Worm (Caenorhabditis elegans) whole organism, L2 larva: Measurements from ENCODE around the gene ubxn-2.

Experiments
- C34F6.9 ChIP-seq: fragments of 150-350 bp; optimal IDR thresholded peaks from 2 replicates; lab custom pipeline; 2014; ENCODE audit warnings: missing biosample characterization, missing genetic modification characterization
- R02D3.7 ChIP-seq: fragments of 150-350 bp; optimal IDR thresholded peaks from 2 replicates; lab custom pipeline; 2014; ENCODE audit warnings: missing biosample characterization, missing genetic modification characterization
- Y55F3AM.14 ChIP-seq: fragments of 200-800 bp; sonication (Bioruptor generic); optimal IDR thresholded peaks from 2 replicates; lab custom pipeline; 2018; ENCODE audit warnings: mild to moderate bottlenecking, missing genetic modification characterization, missing compliant biosample characterization
- alr-1 ChIP-seq: fragments of 150-350 bp; optimal IDR thresholded peaks from 2 replicates; lab custom pipeline; 2014; ENCODE audit warnings: missing biosample characterization, missing genetic modification characterization
- aly-2 ChIP-seq: fragments of 150-350 bp; optimal IDR thresholded peaks from 2 replicates; lab custom pipeline; 2014; ENCODE audit warnings: missing biosample characterization, missing genetic modification characterization
- blmp-1 ChIP-seq: sonication (generic microtip); optimal IDR thresholded peaks from 2 replicates; lab custom pipeline; 2017; ENCODE audit warnings: missing genetic modification characterization, mild to moderate bottlenecking, missing compliant biosample characterization, antibody characterized with exemption, moderate library complexity; ENCODE audit not compliant: insufficient read depth
- dmd-4 ChIP-seq: sonication (generic microtip); optimal IDR thresholded peaks from 2 replicates; lab custom pipeline; 2017; ENCODE audit warnings: missing biosample characterization, missing genetic modification characterization
- egl-27 ChIP-seq: sonication (generic microtip); optimal IDR thresholded peaks from 3 replicates; lab custom pipeline; 2017; ENCODE audit warnings: missing biosample characterization, missing genetic modification reagents, missing genetic modification characterization
- elt-3 ChIP-seq: sonication (generic microtip); optimal IDR thresholded peaks from 2 replicates; lab custom pipeline; 2017; ENCODE audit warnings: missing biosample characterization, missing genetic modification characterization
- gmeb-1 ChIP-seq: fragments of 150-350 bp; optimal IDR thresholded peaks from 2 replicates; lab custom pipeline; 2014; ENCODE audit warnings: missing biosample characterization, missing genetic modification characterization
- lin-13 ChIP-seq: fragments of 150-350 bp; optimal IDR thresholded peaks from 2 replicates; lab custom pipeline; 2014; ENCODE audit warnings: missing biosample characterization, missing genetic modification reagents, missing genetic modification characterization
- lsy-2 ChIP-seq, 2 experiments: fragments of 150-350 bp in 1 of 2; sonication (generic microtip) in 1 of 2; optimal IDR thresholded peaks; 2 replicates each; lab custom pipeline; 2014 to 2017; ENCODE audit warnings: missing biosample characterization in 2 of 2, missing genetic modification characterization in 2 of 2
- mbf-1 ChIP-seq: sonication (generic microtip); optimal IDR thresholded peaks from 2 replicates; lab custom pipeline; 2017; ENCODE audit warnings: missing biosample characterization, missing genetic modification characterization
- nhr-10 ChIP-seq: sonication (generic microtip); optimal IDR thresholded peaks from 2 replicates; lab custom pipeline; 2017; ENCODE audit warnings: missing biosample characterization, missing genetic modification characterization
- nhr-11 ChIP-seq: fragments of 150-350 bp; optimal IDR thresholded peaks from 2 replicates; lab custom pipeline; 2014; ENCODE audit warnings: missing biosample characterization, missing genetic modification characterization
- nhr-129 ChIP-seq: fragments of 150-350 bp; optimal IDR thresholded peaks from 2 replicates; lab custom pipeline; 2014; ENCODE audit warnings: missing biosample characterization, missing genetic modification characterization
- nhr-21 ChIP-seq: fragments of 150-350 bp; optimal IDR thresholded peaks from 2 replicates; lab custom pipeline; 2014; ENCODE audit warnings: missing biosample characterization, missing genetic modification characterization
- nhr-23 ChIP-seq: fragments of 150-350 bp; optimal IDR thresholded peaks from 2 replicates; lab custom pipeline; 2014; ENCODE audit warnings: missing biosample characterization, missing genetic modification reagents, missing genetic modification characterization
- nhr-237 ChIP-seq: fragments of 150-350 bp; optimal IDR thresholded peaks from 2 replicates; lab custom pipeline; 2014; ENCODE audit warnings: missing biosample characterization, missing genetic modification characterization
- nhr-25 ChIP-seq: fragments of 150-350 bp; sonication (generic microtip); optimal IDR thresholded peaks from 3 replicates; lab custom pipeline; 2014; ENCODE audit warnings: missing biosample characterization, missing genetic modification characterization
- nhr-6 ChIP-seq: fragments of 150-350 bp; optimal IDR thresholded peaks from 2 replicates; lab custom pipeline; 2014; ENCODE audit warnings: missing biosample characterization, missing genetic modification characterization
- nhr-77 ChIP-seq: fragments of 150-350 bp; optimal IDR thresholded peaks from 2 replicates; lab custom pipeline; 2014; ENCODE audit warnings: missing biosample characterization, missing genetic modification characterization
- peb-1 ChIP-seq: fragments of 150-350 bp; optimal IDR thresholded peaks from 2 replicates; lab custom pipeline; 2014; ENCODE audit warnings: missing biosample characterization, missing genetic modification characterization
- sem-4 ChIP-seq: fragments of 150-350 bp; optimal IDR thresholded peaks from 2 replicates; lab custom pipeline; 2014; ENCODE audit warnings: missing biosample characterization, missing genetic modification reagents, missing genetic modification characterization
- sma-3 ChIP-seq: sonication (generic microtip); optimal IDR thresholded peaks from 2 replicates; lab custom pipeline; 2016; ENCODE audit warnings: missing genetic modification reagents, missing genetic modification characterization, missing compliant biosample characterization
- snpc-4 ChIP-seq: fragments of 150-350 bp; optimal IDR thresholded peaks from 2 replicates; lab custom pipeline; 2014; ENCODE audit warnings: missing biosample characterization, missing genetic modification characterization
- unc-39 ChIP-seq: fragments of 150-350 bp; optimal IDR thresholded peaks from 2 replicates; lab custom pipeline; 2014; ENCODE audit warnings: missing biosample characterization, missing genetic modification characterization
- unc-55 ChIP-seq: fragments of 150-350 bp; sonication (generic microtip); optimal IDR thresholded peaks from 3 replicates; lab custom pipeline; 2014; ENCODE audit warnings: missing biosample characterization, missing genetic modification reagents, missing genetic modification characterization
- unc-62 ChIP-seq: fragments of 150-350 bp; optimal IDR thresholded peaks from 2 replicates; lab custom pipeline; 2014; ENCODE audit warnings: missing biosample characterization, missing genetic modification reagents, missing genetic modification characterization
- ztf-1 ChIP-seq: fragments of 200-800 bp; sonication (Bioruptor generic); conservative IDR thresholded peaks from 2 replicates; pipeline ENCODE4 v1.3.6; 2022; ENCODE audit warnings: missing genetic modification characterization, missing compliant biosample characterization
- ztf-11 ChIP-seq: sonication (generic microtip); optimal IDR thresholded peaks from 2 replicates; lab custom pipeline; 2017; ENCODE audit warnings: missing biosample characterization, missing genetic modification characterization
- ztf-4 ChIP-seq: fragments of 150-350 bp; optimal IDR thresholded peaks from 2 replicates; lab custom pipeline; 2014; ENCODE audit warnings: missing biosample characterization, missing genetic modification characterization

Gene ubxn-2

DNA sequence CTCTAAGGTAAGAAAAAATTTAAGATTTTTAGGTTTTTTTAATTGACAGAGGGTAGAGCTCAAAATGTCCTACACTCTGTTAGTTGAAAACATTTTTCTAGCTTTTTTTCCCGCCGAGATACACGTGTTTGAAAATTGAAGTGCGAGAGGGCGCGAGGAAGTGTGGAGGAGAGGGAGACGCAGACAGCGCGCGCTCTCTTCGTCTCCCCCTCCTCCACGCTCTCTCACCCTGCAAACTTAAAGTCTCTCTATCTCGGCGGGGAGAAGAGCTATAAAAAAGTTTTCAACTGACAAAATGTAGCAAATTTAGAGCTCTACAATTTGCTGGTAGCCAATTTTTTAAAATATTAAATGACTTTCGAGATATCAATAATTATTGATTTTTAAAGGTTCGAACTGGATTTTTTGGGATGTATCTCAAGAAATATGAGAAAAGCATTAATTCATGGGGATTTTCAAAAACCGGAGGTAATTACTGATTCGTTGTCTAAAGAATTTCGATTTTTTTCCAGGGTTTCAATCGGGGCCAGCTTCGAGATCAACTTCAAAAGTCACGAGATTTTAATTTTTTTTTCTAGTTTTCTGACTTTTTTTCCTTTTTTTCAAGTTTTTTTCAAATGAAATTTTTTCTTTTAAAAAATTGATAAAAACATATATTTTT, 39.6 kb upstream of the ubxn-2 start:
- TF ChIP-seq nhr-10 (tag; lab: Kevin White, UChicago) (no peak), nhr-6 (no peak), Y55F3AM.14 (GFP tag; lab: Kevin White, UChicago) (peak; percentile 40), snpc-4 (tag; lab: Kevin White, UChicago) (no peak), alr-1 (no peak), ztf-4 (tag; lab: Kevin White, UChicago) (no peak), nhr-25 (peak; percentile 67), aly-2 (tag; lab: Kevin White, UChicago) (no peak), nhr-77 (tag; lab: Kevin White, UChicago) (no peak), unc-62 (GFP tag; lab: Kevin White, UChicago) (no peak), dmd-4 (tag; lab: Kevin White, UChicago) (no peak), ztf-11 (tag; lab: Kevin White, UChicago) (no peak), C34F6.9 (tag; lab: Kevin White, UChicago) (no peak), lsy-2 (tag; optimal IDR thresholded peaks at IDR 0.05; lab: Kevin White, UChicago) (no peak), lin-13 (GFP tag; lab: Kevin White, UChicago) (no peak), unc-55 (GFP tag; lab: Kevin White, UChicago) (no peak), nhr-11 (tag; lab: Kevin White, UChicago) (no peak)

DNA sequence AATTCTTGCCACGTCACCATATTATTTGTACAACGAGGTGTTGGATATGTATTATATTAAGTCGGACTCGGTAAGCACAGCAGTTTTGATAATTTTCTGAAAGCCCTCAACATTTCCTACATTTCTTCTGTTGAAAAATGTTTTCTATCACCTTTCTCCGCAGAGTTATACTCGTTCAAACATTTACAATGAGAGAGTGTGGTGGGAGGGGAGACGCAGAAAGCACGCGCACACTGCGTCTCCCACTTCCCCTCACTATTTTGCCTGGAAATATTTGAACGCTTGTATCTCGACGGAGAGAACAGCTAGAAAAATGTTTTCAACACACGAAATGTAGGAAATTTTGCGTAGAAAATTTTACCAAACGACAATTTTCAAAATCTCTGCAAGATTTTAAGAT, 38.5 kb upstream of the ubxn-2 start:
- TF ChIP-seq R02D3.7 (tag; lab: Kevin White, UChicago): no peak
- TF ChIP-seq nhr-25: peak; percentile 22

DNA sequence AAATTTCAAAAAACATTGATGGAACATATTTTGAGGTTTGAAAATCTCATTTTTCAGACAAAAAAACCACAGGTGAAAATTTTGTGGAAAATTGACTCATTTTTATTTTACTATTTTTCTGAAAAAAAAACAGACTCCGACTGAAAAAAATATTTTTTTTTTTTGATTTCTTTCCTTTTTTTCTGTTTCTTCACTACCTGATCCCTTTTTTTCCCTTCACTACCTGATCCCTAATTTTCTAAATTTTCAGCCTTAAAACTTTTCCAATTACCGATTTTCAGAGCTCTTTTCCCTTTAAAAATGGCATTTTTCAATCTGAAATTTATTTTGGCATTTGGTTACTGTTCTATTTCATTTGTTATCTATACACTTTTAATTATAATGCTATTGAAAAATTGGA, 36.8 kb upstream of the ubxn-2 start, which contains the start of gene Y54G2A.77:
Gene Y54G2A.77, plus strand, starts transcription at position 301 of the 400 bp plus-strand sequence.
- TF ChIP-seq ztf-1 (GFP tag; lab: Robert Waterston, UW): no peak
- no peak for TF ChIP-seq elt-3 (tag; lab: Kevin White, UChicago)
- no peak for TF ChIP-seq dmd-4 (tag; lab: Kevin White, UChicago)
- no peak for TF ChIP-seq alr-1
- TF ChIP-seq lsy-2 (tag; optimal IDR thresholded peaks at IDR 0.05; lab: Kevin White, UChicago): no peak
- no peak for TF ChIP-seq unc-39 (tag; lab: Kevin White, UChicago)
- no peak for TF ChIP-seq nhr-21 (tag; lab: Kevin White, UChicago)

DNA sequence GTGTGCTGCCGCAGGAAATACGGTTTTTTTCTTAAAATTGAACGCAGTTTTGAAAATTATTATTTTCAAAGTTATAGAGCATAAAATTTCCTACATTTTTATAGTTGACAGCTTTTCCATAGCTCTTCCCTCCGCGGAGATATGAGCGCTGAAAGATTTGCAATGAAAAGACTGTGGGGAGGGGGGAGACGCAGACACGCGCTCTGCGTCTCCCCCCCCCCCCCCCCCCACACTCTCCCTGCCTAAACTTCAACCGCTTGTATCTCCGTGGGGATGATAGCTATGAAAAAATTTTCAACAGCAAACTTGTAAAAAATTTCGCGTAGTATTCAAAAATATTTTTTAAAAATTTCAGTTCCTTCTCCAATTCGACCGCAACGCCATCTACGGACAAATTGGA, 35.9 kb upstream of the ubxn-2 start:
- TF ChIP-seq egl-27 (no peak), nhr-129 (no peak), sem-4 (tag; lab: Kevin White, UChicago) (no peak), lsy-2 (tag; optimal IDR thresholded peaks at IDR 0.05; lab: Kevin White, UChicago) (no peak), R02D3.7 (tag; lab: Kevin White, UChicago) (no peak), peb-1 (no peak), nhr-237 (tag; lab: Kevin White, UChicago) (no peak), blmp-1 (tag; lab: Kevin White, UChicago) (no peak), sma-3 (GFP tag; lab: Kevin White, UChicago) (no peak), lin-13 (GFP tag; lab: Kevin White, UChicago) (no peak), nhr-6 (no peak), nhr-11 (tag; lab: Kevin White, UChicago) (no peak), gmeb-1 (tag; lab: Kevin White, UChicago) (no peak), nhr-23 (tag; lab: Kevin White, UChicago) (no peak), alr-1 (no peak), unc-39 (tag; lab: Kevin White, UChicago) (no peak), mbf-1 (tag; lab: Kevin White, UChicago) (no peak), nhr-10 (tag; lab: Kevin White, UChicago) (no peak), unc-55 (GFP tag; lab: Kevin White, UChicago) (no peak)

DNA sequence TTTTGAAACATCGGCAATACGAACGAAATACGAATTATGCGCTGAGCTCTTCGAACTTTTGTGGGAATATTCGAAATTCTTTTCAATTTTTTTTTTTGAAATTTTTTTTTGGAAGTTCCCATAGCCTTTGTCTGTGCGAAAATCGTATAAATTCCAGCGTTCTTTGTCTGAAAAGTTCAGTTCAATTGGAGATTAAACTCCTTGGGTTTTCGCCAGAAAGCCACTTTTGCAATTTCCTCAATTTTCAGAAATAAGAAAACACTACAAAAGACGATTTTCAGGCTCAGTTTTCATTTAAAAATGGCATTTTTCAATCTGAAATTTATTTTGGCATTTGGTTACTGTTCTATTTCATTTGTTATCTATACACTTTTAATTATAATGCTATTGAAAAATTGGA, 33.5 kb upstream of the ubxn-2 start, which contains the start of gene Y54G2A.38:
Gene Y54G2A.38, plus strand, starts transcription at position 301 of the 400 bp plus-strand sequence.
- TF ChIP-seq snpc-4 (tag; lab: Kevin White, UChicago): no peak
- no peak for TF ChIP-seq dmd-4 (tag; lab: Kevin White, UChicago)
- TF ChIP-seq ztf-4 (tag; lab: Kevin White, UChicago): no peak
- TF ChIP-seq, all 48 proteins: peak for 0
